Fruit fly (Drosophila melanogaster): ENCODE measurements around the gene CG4318.

CG4318 gene

dm6 chrX:13136939-13137697 is 17.6 kb downstream of the CG4318 start (continued):
- no peak for TF ChIP-seq Fer2 (tag; optimal IDR thresholded peaks at IDR 0.05)
- TF ChIP-seq PHDP (tag; optimal IDR thresholded peaks at IDR 0.05): peak; percentile 42
- TF ChIP-seq CG16815 (GFP tag; optimal IDR thresholded peaks at IDR 0.05): no peak
- TF ChIP-seq toy (GFP tag; IDR thresholded peaks at IDR 0.05): no peak
- TF ChIP-seq CG15514 (GFP tag; optimal IDR thresholded peaks at IDR 0.05): no peak
- TF ChIP-seq CkIIα-i1 (GFP tag; IDR thresholded peaks at IDR 0.05): no peak
- no peak for TF ChIP-seq CG16813 (GFP tag; IDR thresholded peaks at IDR 0.05; ENCODE audit: partially characterized antibody)
- TF ChIP-seq tx (GFP tag; optimal IDR thresholded peaks at IDR 0.05): no peak
- TF ChIP-seq en (GFP tag; optimal IDR thresholded peaks at IDR 0.05): no peak
- no peak for TF ChIP-seq grn (GFP tag; optimal IDR thresholded peaks at IDR 0.05)
- peak; percentile 68 for TF ChIP-seq tgo (GFP tag; IDR thresholded peaks at IDR 0.05)
- peak; percentile 39 for TF ChIP-seq grau (tag; optimal IDR thresholded peaks at IDR 0.05)

DNA sequence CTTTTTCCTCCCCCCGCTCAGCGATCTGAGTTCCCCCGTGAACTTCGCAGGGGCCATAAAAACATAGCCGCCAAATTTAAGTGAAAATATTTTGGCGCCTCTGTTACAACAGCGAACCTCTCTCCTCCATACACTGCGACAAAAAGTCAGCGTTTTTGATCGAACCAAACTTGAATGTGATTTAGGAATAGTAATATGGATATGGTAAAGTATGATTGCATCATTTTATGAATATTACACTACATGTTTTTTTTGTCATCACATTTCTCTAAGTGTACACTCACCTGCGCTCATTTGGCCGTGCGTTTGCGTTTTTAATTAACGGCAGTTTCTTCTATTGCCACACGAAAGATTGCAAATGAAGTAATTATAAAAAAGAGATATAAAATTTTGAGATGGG is 19.0 kb downstream of the CG4318 start:
- TF ChIP-seq ap (GFP tag; IDR thresholded peaks at IDR 0.05) (peak; percentile 29; the same call in 1 of the 2 replicates), usp (GFP tag; optimal IDR thresholded peaks at IDR 0.05) (no peak), Ets65A (GFP tag) (peak; percentile 86), grn (GFP tag; optimal IDR thresholded peaks at IDR 0.05) (no peak), Fer3 (tag; optimal IDR thresholded peaks at IDR 0.05) (peak; percentile 45), CG13894 (tag; optimal IDR thresholded peaks at IDR 0.05) (no peak), CG32772 (GFP tag; IDR thresholded peaks at IDR 0.05) (0 out of 2 replicates have a peak, but pooled peaks have one; percentile 35), CHES-1-like (GFP tag; optimal IDR thresholded peaks at IDR 0.05) (peak; percentile 13), hbn (GFP tag; IDR thresholded peaks at IDR 0.05; ENCODE audit: partially characterized antibody) (no peak), Abd-B (GFP tag; optimal IDR thresholded peaks at IDR 0.05) (peak; percentile 23), Camta (GFP tag; optimal IDR thresholded peaks at IDR 0.05) (peak; percentile 25), CG6689 (GFP tag; IDR thresholded peaks at IDR 0.05) (peak; percentile 50), CG7745 (tag; optimal IDR thresholded peaks at IDR 0.05) (no peak), H2.0 (GFP tag; IDR thresholded peaks at IDR 0.05) (peak; percentile 37; the same call in 1 of the 2 replicates), CG11723 (GFP tag; optimal IDR thresholded peaks at IDR 0.05) (no peak), CG11093 (GFP tag; IDR thresholded peaks at IDR 0.05) (no peak), klu (GFP tag; IDR thresholded peaks at IDR 0.05) (no peak), CG11696 (GFP tag; IDR thresholded peaks at IDR 0.05) (no peak), slbo (GFP tag; IDR thresholded peaks at IDR 0.05) (peak; percentile 68), CG7786 (GFP tag; optimal IDR thresholded peaks at IDR 0.05) (peak; percentile 37), Gug (GFP tag; IDR thresholded peaks at IDR 0.05) (0 out of 4 replicates have a peak, but pooled peaks have one; percentile 31), CG11695 (GFP tag; IDR thresholded peaks at IDR 0.05) (peak; percentile 54; the same call in 1 of the 3 replicates), dmrt99B (tag; optimal IDR thresholded peaks at IDR 0.05) (peak; percentile 84), ken (GFP tag; IDR thresholded peaks at IDR 0.05) (peak; percentile 78), bab2 (GFP tag; optimal IDR thresholded peaks at IDR 0.05) (peak; percentile 51), tgo (GFP tag; IDR thresholded peaks at IDR 0.05) (peak; percentile 60; the same call in 2 of the 3 replicates), CG11247 (GFP tag; IDR thresholded peaks at IDR 0.05) (0 out of 2 replicates have a peak, but pooled peaks have one; percentile 7), fd96Cb (tag; optimal IDR thresholded peaks at IDR 0.05) (peak; percentile 68), Hr51 (GFP tag; optimal IDR thresholded peaks at IDR 0.05) (peak; percentile 41 to 81), wek (GFP tag; optimal IDR thresholded peaks at IDR 0.05) (peak; percentile 14), CG31388 (GFP tag; optimal IDR thresholded peaks at IDR 0.05) (no peak), dan (GFP tag; IDR thresholded peaks at IDR 0.05) (0 out of 2 replicates have a peak, but pooled peaks have one; percentile 16), Sox100B (GFP tag; optimal IDR thresholded peaks at IDR 0.05) (peak; percentile 57), Eip74EF (GFP tag; optimal IDR thresholded peaks at IDR 0.05) (peak in 1 of 2 experiments; percentile 2), sc (optimal IDR thresholded peaks at IDR 0.05) (no peak), sc (GFP tag; optimal IDR thresholded peaks at IDR 0.05) (no peak), CG1602 (GFP tag; optimal IDR thresholded peaks at IDR 0.05) (peak; percentile 38), row (GFP tag; IDR thresholded peaks at IDR 0.05) (peak; percentile 60)
